Fruit fly (Drosophila melanogaster) whole organism, wandering third instar larva: ENCODE results near the gene Atg5.
A peak's percentile ranks its signal among the peaks of the same experiment; 100 is the strongest.

Source experiments
- Abd-B ChIP-seq: fragments of >200 bp; optimal IDR thresholded peaks from 2 replicates; lab custom pipeline; 2017; ENCODE audit warnings: missing biosample characterization, missing genetic modification characterization
- CG32264 ChIP-seq: fragments of 200-800 bp; sonication (Bioruptor generic); optimal IDR thresholded peaks from 2 replicates; lab custom pipeline; 2016; ENCODE audit warnings: missing biosample characterization, missing genetic modification characterization
- CG9705 ChIP-seq: fragments of 200-800 bp; sonication (Bioruptor generic); optimal IDR thresholded peaks from 2 replicates; lab custom pipeline; 2018; ENCODE audit warnings: missing biosample characterization, mild to moderate bottlenecking, missing genetic modification characterization
- CrebA ChIP-seq: fragments of 200-800 bp; sonication (Bioruptor generic); optimal IDR thresholded peaks from 2 replicates; lab custom pipeline; 2016; ENCODE audit warnings: missing biosample characterization, mild to moderate bottlenecking, missing genetic modification characterization, borderline replicate concordance
- Dfd ChIP-seq: fragments of >200 bp; optimal IDR thresholded peaks from 2 replicates; lab custom pipeline; 2017; ENCODE audit warnings: missing biosample characterization, missing genetic modification characterization
- GATAd ChIP-seq: sonication (Bioruptor generic); optimal IDR thresholded peaks from 2 replicates; lab custom pipeline; 2016; ENCODE audit warnings: missing biosample characterization, missing genetic modification characterization
- HLH106 ChIP-seq: fragments of 200-800 bp; optimal IDR thresholded peaks from 3 replicates; lab custom pipeline; 2019; ENCODE audit warnings: missing biosample characterization, mild to moderate bottlenecking, missing genetic modification characterization, moderate library complexity
- Hnf4 ChIP-seq: fragments of 200-800 bp; sonication (Bioruptor generic); optimal IDR thresholded peaks from 2 replicates; lab custom pipeline; 2016; ENCODE audit warnings: missing biosample characterization, mild to moderate bottlenecking, missing genetic modification characterization
- Hr78 ChIP-seq: fragments of >200 bp; optimal IDR thresholded peaks from 2 replicates; lab custom pipeline; 2017; ENCODE audit warnings: missing biosample characterization, missing genetic modification characterization
- Hr83 ChIP-seq: fragments of 200-300 bp; sonication (Bioruptor generic); optimal IDR thresholded peaks from 2 replicates; lab custom pipeline; 2016; ENCODE audit warnings: missing biosample characterization, mild to moderate bottlenecking, missing genetic modification characterization, moderate library complexity; ENCODE audit not compliant: poor library complexity, severe bottlenecking
- Jra ChIP-seq: sonication (Bioruptor generic); optimal IDR thresholded peaks from 2 replicates; lab custom pipeline; 2016; ENCODE audit warnings: missing biosample characterization, missing genetic modification characterization
- Mio ChIP-seq: sonication (Bioruptor generic); optimal IDR thresholded peaks from 2 replicates; lab custom pipeline; 2016; ENCODE audit warnings: missing biosample characterization, missing genetic modification characterization
- Myc ChIP-seq: fragments of >200 bp; optimal IDR thresholded peaks from 2 replicates; lab custom pipeline; 2017
- OdsH ChIP-seq: fragments of 200-800 bp; sonication (Bioruptor generic); optimal IDR thresholded peaks from 2 replicates; lab custom pipeline; 2016; ENCODE audit warnings: missing biosample characterization, mild to moderate bottlenecking, missing genetic modification characterization
- Rel ChIP-seq, 2 experiments: fragments of 200-800 bp; sonication (Bioruptor generic) in 1 of 2; optimal IDR thresholded peaks; 2 replicates in 1 of 2; 3 replicates in 1 of 2; lab custom pipeline; 2016 to 2019; ENCODE audit warnings: mild to moderate bottlenecking in 2 of 2, missing biosample characterization in 2 of 2, missing genetic modification characterization in 2 of 2, moderate library complexity in 1 of 2
- Sp1 ChIP-seq: fragments of 200-800 bp; sonication (Bioruptor generic); optimal IDR thresholded peaks from 3 replicates; lab custom pipeline; 2019; ENCODE audit warnings: missing biosample characterization, mild to moderate bottlenecking, missing genetic modification characterization, moderate library complexity
- Vsx2 ChIP-seq: fragments of 200-300, 225-300 bp; sonication (Bioruptor generic); optimal IDR thresholded peaks from 2 replicates; lab custom pipeline; 2018; ENCODE audit warnings: missing biosample characterization, missing genetic modification characterization; ENCODE audit not compliant: partially characterized antibody
- br ChIP-seq: fragments of 200-800 bp; sonication (Bioruptor generic); optimal IDR thresholded peaks from 2 replicates; lab custom pipeline; 2016; ENCODE audit warnings: missing biosample characterization, missing genetic modification characterization
- brk ChIP-seq: fragments of 200-800 bp; sonication (Bioruptor generic); optimal IDR thresholded peaks from 2 replicates; lab custom pipeline; 2016; ENCODE audit warnings: missing biosample characterization, mild to moderate bottlenecking, missing genetic modification characterization
- dl ChIP-seq, 2 experiments: fragments of 175-275, 200-275 bp in 1 of 2; fragments of 200-275 bp in 1 of 2; sonication (Bioruptor generic); optimal IDR thresholded peaks; lab custom pipeline; 2018; ENCODE audit warnings: mild to moderate bottlenecking in 2 of 2, missing biosample characterization in 2 of 2, missing genetic modification characterization in 2 of 2, moderate library complexity in 2 of 2; ENCODE audit not compliant: partially characterized antibody in 2 of 2, insufficient read depth in 1 of 2
- dmrt93B ChIP-seq: fragments of 200-800 bp; sonication (Bioruptor generic); optimal IDR thresholded peaks from 2 replicates; lab custom pipeline; 2018; ENCODE audit warnings: missing biosample characterization, mild to moderate bottlenecking, missing genetic modification characterization
- dsf ChIP-seq: sonication (Bioruptor generic); optimal IDR thresholded peaks from 2 replicates; lab custom pipeline; 2016; ENCODE audit warnings: missing biosample characterization, missing genetic modification characterization, borderline replicate concordance
- ey ChIP-seq: fragments of 200-800 bp; sonication (Bioruptor generic); optimal IDR thresholded peaks from 2 replicates; lab custom pipeline; 2016; ENCODE audit warnings: missing biosample characterization, missing genetic modification characterization
- foxo ChIP-seq, 2 experiments: fragments of 200-800 bp; sonication (Bioruptor generic); optimal IDR thresholded peaks; 2 replicates in 1 of 2; 3 replicates in 1 of 2; lab custom pipeline; 2016 to 2017; ENCODE audit warnings: missing biosample characterization in 2 of 2, missing genetic modification characterization in 2 of 2
- fru ChIP-seq: fragments of 200-800 bp; sonication (Bioruptor generic); optimal IDR thresholded peaks from 3 replicates; lab custom pipeline; 2016; ENCODE audit warnings: missing biosample characterization, mild to moderate bottlenecking, missing genetic modification characterization
- h ChIP-seq: fragments of 200-800 bp; sonication (Bioruptor generic); optimal IDR thresholded peaks from 3 replicates; lab custom pipeline; 2016; ENCODE audit warnings: missing biosample characterization, mild to moderate bottlenecking, missing genetic modification characterization
- jim ChIP-seq: fragments of 175-275, 200-325 bp; sonication (Bioruptor generic); optimal IDR thresholded peaks from 2 replicates; lab custom pipeline; 2016; ENCODE audit warnings: missing biosample characterization, mild to moderate bottlenecking, missing genetic modification characterization
- lola ChIP-seq: fragments of >200 bp; optimal IDR thresholded peaks from 2 replicates; lab custom pipeline; 2017; ENCODE audit warnings: missing biosample characterization, missing genetic modification characterization
- pan ChIP-seq: fragments of >200 bp; optimal IDR thresholded peaks from 2 replicates; lab custom pipeline; 2017
- psq ChIP-seq: fragments of 200-800 bp; sonication (Bioruptor generic); optimal IDR thresholded peaks from 3 replicates; lab custom pipeline; 2017; ENCODE audit warnings: missing biosample characterization, mild to moderate bottlenecking, missing genetic modification characterization, moderate library complexity
- rgr ChIP-seq: fragments of 200-800 bp; sonication (Bioruptor generic); optimal IDR thresholded peaks from 3 replicates; lab custom pipeline; 2016; ENCODE audit warnings: missing biosample characterization, mild to moderate bottlenecking, missing genetic modification characterization
- sage ChIP-seq: fragments of 200-800 bp; sonication (Bioruptor generic); optimal IDR thresholded peaks from 2 replicates; lab custom pipeline; 2016; ENCODE audit warnings: missing biosample characterization, mild to moderate bottlenecking, missing genetic modification characterization
- sv ChIP-seq: fragments of 200-800 bp; sonication (Bioruptor generic); optimal IDR thresholded peaks from 3 replicates; lab custom pipeline; 2016; ENCODE audit warnings: missing biosample characterization, missing genetic modification characterization
- tai ChIP-seq: sonication (Bioruptor generic); optimal IDR thresholded peaks from 2 replicates; lab custom pipeline; 2016; ENCODE audit warnings: missing biosample characterization, missing genetic modification characterization
- usp ChIP-seq: fragments of >200 bp; optimal IDR thresholded peaks from 2 replicates; lab custom pipeline; 2017; ENCODE audit warnings: missing biosample characterization, missing genetic modification characterization
- woc ChIP-seq: sonication (Bioruptor generic); optimal IDR thresholded peaks from 2 replicates; lab custom pipeline; 2016; ENCODE audit warnings: missing biosample characterization, mild to moderate bottlenecking, missing genetic modification characterization

Gene Atg5

dm6 chrX:7336121-7336961 lies 12.8 kb upstream of the Atg5 start:
- peak; percentile 81 for TF ChIP-seq sv (GFP tag; lab: Kevin White, UChicago)
- peak; percentile 0 for TF ChIP-seq HLH106 (tag; lab: Kevin White, UChicago)
- TF ChIP-seq tai (GFP tag; lab: Kevin White, UChicago): no peak

DNA sequence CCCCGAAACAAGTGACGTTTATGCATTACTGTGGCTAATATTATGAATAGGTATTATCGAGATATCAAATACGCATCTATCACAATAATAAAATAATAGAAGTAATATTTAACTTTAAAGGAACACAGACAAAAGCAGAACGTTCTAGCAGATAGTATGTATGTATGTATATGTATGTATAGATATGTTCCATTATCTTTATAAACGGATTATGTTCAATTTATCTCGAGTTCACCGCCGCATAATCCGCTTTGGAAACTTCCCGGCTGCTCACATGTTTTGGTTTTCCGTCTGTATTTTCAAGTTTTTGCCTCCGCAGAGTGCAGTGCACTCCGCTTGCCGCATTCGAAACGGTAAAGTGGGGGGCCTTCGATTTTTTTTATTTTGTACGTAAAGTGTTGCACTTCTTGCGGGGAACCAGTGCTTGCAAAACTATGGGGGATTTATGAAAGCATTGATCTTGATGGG lies 12.0 kb upstream of the Atg5 start:
- TF ChIP-seq br (GFP tag; lab: Kevin White, UChicago) (peak; percentile 58), Myc (no peak), CG9705 (peak; percentile 41), GATAd (no peak), fru (GFP tag; lab: Kevin White, UChicago) (peak; percentile 93), Hnf4 (peak; percentile 3), ey (GFP tag; lab: Kevin White, UChicago) (peak; percentile 79), usp (GFP tag; lab: Kevin White, UChicago) (no peak), brk (GFP tag; lab: Kevin White, UChicago) (peak; percentile 89), pan (lab: Kevin White, UChicago) (no peak), foxo (GFP tag; optimal IDR thresholded peaks at IDR 0.05; lab: Kevin White, UChicago) (peak in 1 of 2 experiments; percentile 89), HLH106 (tag; lab: Kevin White, UChicago) (peak; percentile 81), psq (GFP tag; lab: Kevin White, UChicago) (peak; percentile 67), OdsH (GFP tag; lab: Kevin White, UChicago) (peak; percentile 69), Rel (GFP tag; optimal IDR thresholded peaks at IDR 0.05; lab: Kevin White, UChicago) (peak; percentile 18), Rel (tag; optimal IDR thresholded peaks at IDR 0.05; lab: Kevin White, UChicago) (peak; percentile 12), woc (GFP tag; lab: Kevin White, UChicago) (peak; percentile 64), Sp1 (GFP tag; lab: Kevin White, UChicago) (peak; percentile 81), sage (peak; percentile 46), Abd-B (GFP tag; lab: Kevin White, UChicago) (no peak), Dfd (GFP tag; lab: Kevin White, UChicago) (no peak), rgr (GFP tag; lab: Kevin White, UChicago) (peak; percentile 60), CrebA (no peak), Jra (GFP tag; lab: Kevin White, UChicago) (peak; percentile 3), lola (GFP tag; lab: Kevin White, UChicago) (no peak), Vsx2 (GFP tag; lab: Kevin White, UChicago) (no peak), h (GFP tag; lab: Kevin White, UChicago) (peak; percentile 78), dmrt93B (GFP tag; lab: Kevin White, UChicago) (peak; percentile 53)

- TF ChIP-seq sv (GFP tag; lab: Kevin White, UChicago): peak; percentile 26
- TF ChIP-seq HLH106 (tag; lab: Kevin White, UChicago): peak; percentile 41
- TF ChIP-seq OdsH (GFP tag; lab: Kevin White, UChicago): no peak
- no peak for TF ChIP-seq dl (GFP tag; optimal IDR thresholded peaks at IDR 0.05; lab: Kevin White, UChicago; ENCODE audit: insufficient read depth in 1 of 2, partially characterized antibody in 2 of 2)
- TF ChIP-seq psq (GFP tag; lab: Kevin White, UChicago): no peak
- no peak for TF ChIP-seq Hnf4
- TF ChIP-seq h (GFP tag; lab: Kevin White, UChicago): no peak
- peak; percentile 35 for TF ChIP-seq Sp1 (GFP tag; lab: Kevin White, UChicago)
These were observed 11.2 kb upstream of the Atg5 start for dm6 chrX:7334801-7335176.

dm6 chrX:7333858-7334800 lies 10.6 kb upstream of the Atg5 start:
- TF ChIP-seq GATAd (no peak), Mio (GFP tag; lab: Kevin White, UChicago) (no peak), sv (GFP tag; lab: Kevin White, UChicago) (no peak), foxo (GFP tag; optimal IDR thresholded peaks at IDR 0.05; lab: Kevin White, UChicago) (peak in 1 of 2 experiments; percentile 56), Hr83 (GFP tag; lab: Kevin White, UChicago) (no peak), jim (GFP tag; lab: Kevin White, UChicago) (no peak), HLH106 (tag; lab: Kevin White, UChicago) (no peak), brk (GFP tag; lab: Kevin White, UChicago) (peak; percentile 50), CG32264 (GFP tag; lab: Kevin White, UChicago) (no peak), rgr (GFP tag; lab: Kevin White, UChicago) (peak; percentile 46), br (GFP tag; lab: Kevin White, UChicago) (peak; percentile 54), CG9705 (no peak), CrebA (no peak), tai (GFP tag; lab: Kevin White, UChicago) (no peak), dl (GFP tag; optimal IDR thresholded peaks at IDR 0.05; lab: Kevin White, UChicago; ENCODE audit: insufficient read depth in 1 of 2, partially characterized antibody in 2 of 2) (no peak), Sp1 (GFP tag; lab: Kevin White, UChicago) (peak; percentile 38), dmrt93B (GFP tag; lab: Kevin White, UChicago) (peak; percentile 2), Hr78 (GFP tag; lab: Kevin White, UChicago) (no peak), OdsH (GFP tag; lab: Kevin White, UChicago) (peak; percentile 21), fru (GFP tag; lab: Kevin White, UChicago) (peak; percentile 48), Hnf4 (peak; percentile 12), dsf (GFP tag; lab: Kevin White, UChicago) (no peak), lola (GFP tag; lab: Kevin White, UChicago) (no peak), Jra (GFP tag; lab: Kevin White, UChicago) (no peak)
